Fruit fly (Drosophila melanogaster): ENCODE data around the gene CG34170.

The CG34170 gene

dm6 chr2L:17311720-17312119, at the start of gene CG34170:
Gene CG34170, minus strand, starts transcription at chr2L:17311820.
- TF ChIP-seq Hr96 (GFP tag; optimal IDR thresholded peaks at IDR 0.05) (no peak), CG5204 (GFP tag; optimal IDR thresholded peaks at IDR 0.05) (no peak), ovo (GFP tag; optimal IDR thresholded peaks at IDR 0.05) (no peak), CG14711 (tag; optimal IDR thresholded peaks at IDR 0.05) (no peak), CG1620 (GFP tag; optimal IDR thresholded peaks at IDR 0.05) (no peak), toe (GFP tag; optimal IDR thresholded peaks at IDR 0.05) (no peak)

- no peak for TF ChIP-seq cnc (optimal IDR thresholded peaks at IDR 0.05)
- TF ChIP-seq CG7045 (GFP tag; optimal IDR thresholded peaks at IDR 0.05) = no peak
- no peak for TF ChIP-seq tj (GFP tag; optimal IDR thresholded peaks at IDR 0.05)
Measured at dm6 chr2L:17320612-17321011, 9.0 kb upstream of the CG34170 start, which contains the start of gene CG45691. Gene CG45691, minus strand, starts transcription at chr2L:17320712.

- TF ChIP-seq Crg-1 (GFP tag; optimal IDR thresholded peaks at IDR 0.05) (no peak), CG12768 (GFP tag; optimal IDR thresholded peaks at IDR 0.05) (no peak), CG5204 (GFP tag; optimal IDR thresholded peaks at IDR 0.05) (no peak), cic (GFP tag; optimal IDR thresholded peaks at IDR 0.05) (no peak), toe (GFP tag; optimal IDR thresholded peaks at IDR 0.05) (no peak), CG33017 (tag; optimal IDR thresholded peaks at IDR 0.05) (no peak), pad (GFP tag; optimal IDR thresholded peaks at IDR 0.05) (no peak), ovo (GFP tag; optimal IDR thresholded peaks at IDR 0.05) (no peak), CG1620 (GFP tag; optimal IDR thresholded peaks at IDR 0.05) (no peak), Mnt (GFP tag; optimal IDR thresholded peaks at IDR 0.05) (no peak)
Measured at dm6 chr2L:17292102-17292501, 19.5 kb downstream of the CG34170 start, which contains the start of gene CG6380. Gene CG6380, minus strand, starts transcription at chr2L:17292202.

- no peak for TF ChIP-seq CG7045 (GFP tag; optimal IDR thresholded peaks at IDR 0.05)
- no peak for TF ChIP-seq Crg-1 (GFP tag; optimal IDR thresholded peaks at IDR 0.05)
- TF ChIP-seq kay (GFP tag; ENCODE audit: borderline replicate concordance) = no peak
- no peak for TF ChIP-seq toe (GFP tag; optimal IDR thresholded peaks at IDR 0.05)
- no peak for TF ChIP-seq CG12768 (GFP tag; optimal IDR thresholded peaks at IDR 0.05)
- no peak for TF ChIP-seq tj (GFP tag; optimal IDR thresholded peaks at IDR 0.05)
- TF ChIP-seq Mnt (GFP tag; optimal IDR thresholded peaks at IDR 0.05) = no peak
- TF ChIP-seq Clk (GFP tag; optimal IDR thresholded peaks at IDR 0.05) = no peak
- TF ChIP-seq cnc (optimal IDR thresholded peaks at IDR 0.05) = no peak
Measured at dm6 chr2L:17285940-17286339, 25.7 kb downstream of the CG34170 start, which contains the start of gene CG15140. Gene CG15140, plus strand, starts transcription at chr2L:17286240.

- TF ChIP-seq pad (GFP tag; optimal IDR thresholded peaks at IDR 0.05) (no peak), tj (GFP tag; optimal IDR thresholded peaks at IDR 0.05) (no peak), Crg-1 (GFP tag; optimal IDR thresholded peaks at IDR 0.05) (no peak), CG12768 (GFP tag; optimal IDR thresholded peaks at IDR 0.05) (no peak), CG7045 (GFP tag; optimal IDR thresholded peaks at IDR 0.05) (no peak), CG5204 (GFP tag; optimal IDR thresholded peaks at IDR 0.05) (no peak), toe (GFP tag; optimal IDR thresholded peaks at IDR 0.05) (no peak)
Measured at dm6 chr2L:17269740-17270139, 41.9 kb downstream of the CG34170 start.

- TF ChIP-seq CG11617 (GFP tag; optimal IDR thresholded peaks at IDR 0.05) (no peak), Hr96 (GFP tag; optimal IDR thresholded peaks at IDR 0.05) (no peak), CG1620 (GFP tag; optimal IDR thresholded peaks at IDR 0.05) (no peak), CG14711 (tag; optimal IDR thresholded peaks at IDR 0.05) (no peak), ovo (GFP tag; optimal IDR thresholded peaks at IDR 0.05) (no peak), Crg-1 (GFP tag; optimal IDR thresholded peaks at IDR 0.05) (no peak), cnc (optimal IDR thresholded peaks at IDR 0.05) (no peak), Clk (GFP tag; optimal IDR thresholded peaks at IDR 0.05) (no peak), CG7101 (tag; optimal IDR thresholded peaks at IDR 0.05) (no peak), cic (GFP tag; optimal IDR thresholded peaks at IDR 0.05) (no peak), tj (GFP tag; optimal IDR thresholded peaks at IDR 0.05) (no peak), pad (GFP tag; optimal IDR thresholded peaks at IDR 0.05) (no peak), CG7045 (GFP tag; optimal IDR thresholded peaks at IDR 0.05) (no peak), CG12768 (GFP tag; optimal IDR thresholded peaks at IDR 0.05) (no peak), CG5204 (GFP tag; optimal IDR thresholded peaks at IDR 0.05) (no peak), kay (GFP tag; ENCODE audit: borderline replicate concordance) (no peak), CG33017 (tag; optimal IDR thresholded peaks at IDR 0.05) (no peak), toe (GFP tag; optimal IDR thresholded peaks at IDR 0.05) (no peak)
Measured at dm6 chr2L:17268088-17268755, 43.4 kb downstream of the CG34170 start.

dm6 chr2L:17267358-17267750, 44.3 kb downstream of the CG34170 start:
- TF ChIP-seq Crg-1 (GFP tag; optimal IDR thresholded peaks at IDR 0.05) (no peak), toe (GFP tag; optimal IDR thresholded peaks at IDR 0.05) (no peak), CG14711 (tag; optimal IDR thresholded peaks at IDR 0.05) (no peak), kay (GFP tag; ENCODE audit: borderline replicate concordance) (no peak), bab1 (GFP tag; optimal IDR thresholded peaks at IDR 0.05) (no peak)

All from whole organism, adult.